Fruit fly (Drosophila melanogaster) Kc167 (cell line): ENCODE results near the gene CG13653.

ENCODE experiments used
- h ChIP-seq: fragments of >200 bp; optimal IDR thresholded peaks from 3 replicates; lab custom pipeline; 2018; ENCODE audit warnings: missing external identifiers
- psq ChIP-seq: fragments of >200 bp; optimal IDR thresholded peaks from 2 replicates; lab custom pipeline; 2017; ENCODE audit warnings: missing external identifiers

DNA sequence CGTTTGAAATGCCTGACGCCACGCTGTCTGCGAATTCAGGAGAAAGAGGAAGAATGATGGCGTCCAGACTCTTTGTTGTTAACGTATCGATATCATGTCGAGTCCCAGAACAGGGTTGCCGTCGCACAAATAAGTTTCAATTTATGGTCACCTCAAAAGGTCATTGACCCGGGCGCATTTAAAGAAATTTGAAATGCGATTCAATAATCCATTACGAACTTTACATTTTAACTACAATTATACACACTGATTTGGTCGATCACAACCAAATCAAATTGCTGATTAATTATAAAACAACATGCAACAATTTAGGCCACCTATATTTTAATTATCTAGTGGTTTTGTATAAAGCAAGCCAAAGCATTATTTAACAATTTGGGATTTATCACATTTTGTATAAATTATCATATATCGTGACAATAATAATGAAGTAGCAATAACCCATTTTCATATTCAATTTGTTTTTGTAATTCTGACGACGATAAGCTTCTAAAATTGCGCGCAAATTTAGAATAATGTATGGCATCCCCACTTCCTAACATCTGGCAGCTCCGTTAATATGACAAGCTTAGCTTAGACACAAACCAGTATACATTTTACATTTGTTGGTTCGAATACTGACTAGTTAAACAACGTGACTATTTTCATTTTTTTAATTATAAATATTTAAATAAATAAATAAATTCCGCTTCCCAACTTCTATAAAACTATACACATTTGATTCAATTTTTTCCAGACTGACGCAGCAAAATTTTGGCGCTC, 49.9 kb downstream of the CG13653 start, which contains the start of gene bam:
- TF ChIP-seq h (lab: Kevin White, UChicago): no peak
- TF ChIP-seq psq (lab: Kevin White, UChicago): no peak
